Fruit fly (Drosophila melanogaster): ENCODE data around the gene mbf1.

The mbf1 gene

dm6 chr3L:16615132-16615709 lies 41.0 kb downstream of the mbf1 start, which contains the start of gene Mo25 (continued):
- TF ChIP-seq CG15514 (GFP tag; optimal IDR thresholded peaks at IDR 0.05) (peak; percentile 65), Atf-2 (GFP tag; optimal IDR thresholded peaks at IDR 0.05) (no peak), gcm (GFP tag; optimal IDR thresholded peaks at IDR 0.05) (peak; percentile 5), ken (GFP tag; IDR thresholded peaks at IDR 0.05) (no peak), trem (tag; optimal IDR thresholded peaks at IDR 0.05) (peak; percentile 78), sisA (GFP tag; IDR thresholded peaks at IDR 0.05) (no peak), CG1233 (GFP tag; optimal IDR thresholded peaks at IDR 0.05) (no peak), CG7786 (GFP tag; optimal IDR thresholded peaks at IDR 0.05) (no peak), tin (GFP tag; optimal IDR thresholded peaks at IDR 0.05) (peak; percentile 49), klu (GFP tag; IDR thresholded peaks at IDR 0.05) (no peak), CG4730 (GFP tag; IDR thresholded peaks at IDR 0.05) (no peak), maf-S (GFP tag; optimal IDR thresholded peaks at IDR 0.05) (no peak), Xbp1 (GFP tag; optimal IDR thresholded peaks at IDR 0.05) (peak; percentile 53), CG8388 (GFP tag; optimal IDR thresholded peaks at IDR 0.05) (peak; percentile 11), MTF-1 (GFP tag; optimal IDR thresholded peaks at IDR 0.05; ENCODE audit: borderline replicate concordance) (no peak), CG30020 (tag; optimal IDR thresholded peaks at IDR 0.05) (peak; percentile 52), CkIIα-i1 (GFP tag; IDR thresholded peaks at IDR 0.05) (no peak), fd3F (GFP tag; optimal IDR thresholded peaks at IDR 0.05) (peak; percentile 28), pan (optimal IDR thresholded peaks at IDR 0.05) (no peak), pan (GFP tag; optimal IDR thresholded peaks at IDR 0.05 in 1 of 2, IDR thresholded peaks at IDR 0.05 in 1 of 2) (no peak), Nf-YB (GFP tag; optimal IDR thresholded peaks at IDR 0.05) (no peak), CG7372 (GFP tag; IDR thresholded peaks at IDR 0.05) (no peak), CG10959 (GFP tag; IDR thresholded peaks at IDR 0.05) (no peak), CG16779 (GFP tag; IDR thresholded peaks at IDR 0.05) (no peak), CG9932 (GFP tag; IDR thresholded peaks at IDR 0.05) (peak; percentile 77), Jarid2 (GFP tag; optimal IDR thresholded peaks at IDR 0.05) (no peak), CG9727 (GFP tag; optimal IDR thresholded peaks at IDR 0.05) (no peak), Doc2 (GFP tag; IDR thresholded peaks at IDR 0.05) (no peak), CG1024 (GFP tag; IDR thresholded peaks at IDR 0.05) (no peak), CG17328 (GFP tag; IDR thresholded peaks at IDR 0.05) (no peak), yki (optimal IDR thresholded peaks at IDR 0.05) (no peak), wdn (GFP tag; IDR thresholded peaks at IDR 0.05) (no peak), gsb (GFP tag; IDR thresholded peaks at IDR 0.05) (no peak), Atf3 (GFP tag; optimal IDR thresholded peaks at IDR 0.05) (no peak), CG4424 (GFP tag; optimal IDR thresholded peaks at IDR 0.05) (peak; percentile 52), pzg (GFP tag; optimal IDR thresholded peaks at IDR 0.05) (peak; percentile 80), CG13424 (tag; optimal IDR thresholded peaks at IDR 0.05) (peak; percentile 29), ap (GFP tag; IDR thresholded peaks at IDR 0.05) (0 out of 2 replicates have a peak, but pooled peaks have one; percentile 2), CTCF (GFP tag; optimal IDR thresholded peaks at IDR 0.05) (no peak), gfzf (GFP tag; optimal IDR thresholded peaks at IDR 0.05) (no peak), shn (GFP tag; optimal IDR thresholded peaks at IDR 0.05) (no peak), Lim3 (GFP tag; IDR thresholded peaks at IDR 0.05) (no peak), Mad (GFP tag; optimal IDR thresholded peaks at IDR 0.05) (no peak), CG13296 (GFP tag; optimal IDR thresholded peaks at IDR 0.05) (peak; percentile 44), Bdp1 (GFP tag; optimal IDR thresholded peaks at IDR 0.05) (peak; percentile 29), CG11696 (GFP tag; IDR thresholded peaks at IDR 0.05) (no peak), CG16815 (GFP tag; optimal IDR thresholded peaks at IDR 0.05) (no peak), CG34422 (GFP tag; IDR thresholded peaks at IDR 0.05) (no peak), Kr (GFP tag; optimal IDR thresholded peaks at IDR 0.05) (no peak), CG14441 (GFP tag; IDR thresholded peaks at IDR 0.05) (no peak), dati (GFP tag; IDR thresholded peaks at IDR 0.05) (no peak), NC2β (GFP tag; optimal IDR thresholded peaks at IDR 0.05) (no peak), CG10654 (GFP tag; optimal IDR thresholded peaks at IDR 0.05) (no peak)

Measured in whole organism, embryonic.